Worm (Caenorhabditis elegans) whole organism, midembryonic: ENCODE results near the gene T05A7.13.

Experiments
- T22C8.4 ChIP-seq: fragments of 200-800 bp; sonication (Bioruptor generic); IDR thresholded peaks from 2 replicates; pipeline ENCODE4 v1.3.6; 2022; ENCODE audit warnings: missing genetic modification characterization, missing compliant biosample characterization
- cog-1 ChIP-seq: sonication (generic microtip); optimal IDR thresholded peaks from 2 replicates; lab custom pipeline; 2016; ENCODE audit warnings: missing genetic modification characterization, missing compliant biosample characterization
- flt-1 ChIP-seq: fragments of 200-800 bp; sonication (Bioruptor generic); IDR thresholded peaks from 2 replicates; pipeline ENCODE4 v1.3.6; 2022; ENCODE audit warnings: missing genetic modification characterization, missing compliant biosample characterization
- klf-2 ChIP-seq: fragments of 200-800 bp; sonication (Bioruptor generic); conservative IDR thresholded peaks from 2 replicates; pipeline ENCODE4 v1.3.6; 2022; ENCODE audit warnings: missing genetic modification reagents, missing genetic modification characterization, missing compliant biosample characterization
- med-1 ChIP-seq: sonication (generic microtip); optimal IDR thresholded peaks from 2 replicates; lab custom pipeline; 2017; ENCODE audit warnings: missing genetic modification characterization, mild to moderate bottlenecking, missing compliant biosample characterization, antibody characterized with exemption, missing genetic modification reagents; ENCODE audit not compliant: insufficient read depth
- ref-1 ChIP-seq: fragments of 200-800 bp; sonication (Bioruptor generic); conservative IDR thresholded peaks from 2 replicates; pipeline ENCODE4 v1.3.6; 2022; ENCODE audit warnings: missing genetic modification reagents, missing genetic modification characterization, missing compliant biosample characterization
- tab-1 ChIP-seq: fragments of 200-800 bp; sonication (Bioruptor generic); IDR thresholded peaks from 2 replicates; pipeline ENCODE4 v1.3.6; 2022; ENCODE audit warnings: missing genetic modification characterization, missing compliant biosample characterization
- ztf-23 ChIP-seq: fragments of 200-800 bp; sonication (Bioruptor generic); IDR thresholded peaks from 2 replicates; pipeline ENCODE4 v1.3.6; 2022; ENCODE audit warnings: missing genetic modification reagents, missing genetic modification characterization, missing compliant biosample characterization
- ztf-29 ChIP-seq: fragments of 200-800 bp; sonication (Bioruptor generic); IDR thresholded peaks from 2 replicates; pipeline ENCODE4 v1.3.6; 2022; ENCODE audit warnings: missing genetic modification reagents, missing genetic modification characterization, missing compliant biosample characterization

The T05A7.13 gene

ce11 chrII:4673242-4673641, 12.1 kb upstream of the T05A7.13 start:
- TF ChIP-seq flt-1 (GFP tag; lab: Robert Waterston, UW), result no peak
- TF ChIP-seq med-1 (GFP tag; lab: Kevin White, UChicago), result no peak
- no peak for TF ChIP-seq ztf-23 (GFP tag; lab: Robert Waterston, UW)
- no peak for TF ChIP-seq ref-1
- no peak for TF ChIP-seq cog-1
- no peak for TF ChIP-seq tab-1 (GFP tag; lab: Robert Waterston, UW)

ce11 chrII:4672584-4673110, 11.5 kb upstream of the T05A7.13 start, which contains the start of the genes clec-140 and hmg-11:
Gene clec-140 (plus strand): TSS chrII:4673060.
Gene hmg-11 (plus strand): TSS chrII:4673085.
- TF ChIP-seq ztf-29 (no peak), cog-1 (peak; percentile 66), tab-1 (GFP tag; lab: Robert Waterston, UW) (no peak), flt-1 (GFP tag; lab: Robert Waterston, UW) (0 out of 2 replicates have a peak, but pooled peaks have one; percentile 37), med-1 (GFP tag; lab: Kevin White, UChicago) (no peak), T22C8.4 (GFP tag; lab: Robert Waterston, UW) (peak; percentile 52), ref-1 (no peak), klf-2 (no peak), ztf-23 (GFP tag; lab: Robert Waterston, UW) (0 out of 2 replicates have a peak, but pooled peaks have one; percentile 52)

- TF ChIP-seq med-1 (GFP tag; lab: Kevin White, UChicago) (no peak), cog-1 (no peak), ztf-23 (GFP tag; lab: Robert Waterston, UW) (no peak), flt-1 (GFP tag; lab: Robert Waterston, UW) (no peak), ref-1 (no peak)
Observed at ce11 chrII:4671692-4672091, 10.5 kb upstream of the T05A7.13 start, which contains the start of gene T05A7.6. Gene T05A7.6 (minus strand): TSS chrII:4671792.

ce11 chrII:4667572-4667971, 6.4 kb upstream of the T05A7.13 start, which contains the start of gene fut-5:
Gene fut-5 (minus strand): TSS chrII:4667672.
- TF ChIP-seq ztf-29 (no peak), T22C8.4 (GFP tag; lab: Robert Waterston, UW) (no peak), ztf-23 (GFP tag; lab: Robert Waterston, UW) (no peak), cog-1 (no peak), med-1 (GFP tag; lab: Kevin White, UChicago) (no peak), tab-1 (GFP tag; lab: Robert Waterston, UW) (no peak), flt-1 (GFP tag; lab: Robert Waterston, UW) (no peak), ref-1 (no peak), klf-2 (no peak)

- TF ChIP-seq ztf-29, result no peak
- no peak for TF ChIP-seq flt-1 (GFP tag; lab: Robert Waterston, UW)
- no peak for TF ChIP-seq klf-2
- no peak for TF ChIP-seq tab-1 (GFP tag; lab: Robert Waterston, UW)
- no peak for TF ChIP-seq T22C8.4 (GFP tag; lab: Robert Waterston, UW)
- no peak for TF ChIP-seq cog-1
- no peak for TF ChIP-seq ztf-23 (GFP tag; lab: Robert Waterston, UW)
- TF ChIP-seq ref-1, result no peak
- no peak for TF ChIP-seq med-1 (GFP tag; lab: Kevin White, UChicago)
Observed at ce11 chrII:4665359-4665758, 4.2 kb upstream of the T05A7.13 start, which contains the start of gene T05A7.11. Gene T05A7.11 (minus strand): TSS chrII:4665459.

- TF ChIP-seq klf-2 (no peak), ztf-29 (no peak), cog-1 (no peak), ztf-23 (GFP tag; lab: Robert Waterston, UW) (no peak), tab-1 (GFP tag; lab: Robert Waterston, UW) (no peak)
Observed at ce11 chrII:4663186-4663585, 2.0 kb upstream of the T05A7.13 start, which contains the start of gene T05A7.12. Gene T05A7.12 (minus strand): TSS chrII:4663286.

- TF ChIP-seq ztf-23 (GFP tag; lab: Robert Waterston, UW), result no peak
Observed at ce11 chrII:4658245-4658644, 2.9 kb downstream of the T05A7.13 start.

ce11 chrII:4657370-4657769, 3.8 kb downstream of the T05A7.13 start:
- no peak for TF ChIP-seq med-1 (GFP tag; lab: Kevin White, UChicago)
- TF ChIP-seq ref-1, result no peak
- no peak for TF ChIP-seq ztf-29

- TF ChIP-seq flt-1 (GFP tag; lab: Robert Waterston, UW), result no peak
- TF ChIP-seq tab-1 (GFP tag; lab: Robert Waterston, UW), result no peak
- no peak for TF ChIP-seq med-1 (GFP tag; lab: Kevin White, UChicago)
- TF ChIP-seq ref-1, result no peak
- TF ChIP-seq ztf-23 (GFP tag; lab: Robert Waterston, UW), result no peak
- TF ChIP-seq cog-1, result no peak
- no peak for TF ChIP-seq T22C8.4 (GFP tag; lab: Robert Waterston, UW)
- no peak for TF ChIP-seq klf-2
- TF ChIP-seq ztf-29, result no peak
Observed at ce11 chrII:4655834-4656233, 5.3 kb downstream of the T05A7.13 start, which contains the start of gene fut-6. Gene fut-6 (minus strand): TSS chrII:4655934.

ce11 chrII:4650072-4650471, 11.1 kb downstream of the T05A7.13 start:
- no peak for TF ChIP-seq ztf-29
- TF ChIP-seq T22C8.4 (GFP tag; lab: Robert Waterston, UW), result no peak
- TF ChIP-seq ref-1, result no peak
- TF ChIP-seq tab-1 (GFP tag; lab: Robert Waterston, UW), result no peak
- TF ChIP-seq flt-1 (GFP tag; lab: Robert Waterston, UW), result no peak
- no peak for TF ChIP-seq med-1 (GFP tag; lab: Kevin White, UChicago)
- TF ChIP-seq klf-2, result no peak
- TF ChIP-seq ztf-23 (GFP tag; lab: Robert Waterston, UW), result no peak
- TF ChIP-seq cog-1, result no peak

ce11 chrII:4648785-4649184, 12.4 kb downstream of the T05A7.13 start, which contains the start of gene lgc-27:
Gene lgc-27 (plus strand): TSS chrII:4649085.
- no peak for TF ChIP-seq ztf-23 (GFP tag; lab: Robert Waterston, UW)
- no peak for TF ChIP-seq ref-1
- TF ChIP-seq med-1 (GFP tag; lab: Kevin White, UChicago), result no peak
- no peak for TF ChIP-seq klf-2
- TF ChIP-seq tab-1 (GFP tag; lab: Robert Waterston, UW), result no peak
- TF ChIP-seq T22C8.4 (GFP tag; lab: Robert Waterston, UW), result no peak
- TF ChIP-seq ztf-29, result no peak
- no peak for TF ChIP-seq cog-1
- no peak for TF ChIP-seq flt-1 (GFP tag; lab: Robert Waterston, UW)
